Worm (Caenorhabditis elegans): Measurements from ENCODE around the gene K11D12.8.

The K11D12.8 gene

DNA sequence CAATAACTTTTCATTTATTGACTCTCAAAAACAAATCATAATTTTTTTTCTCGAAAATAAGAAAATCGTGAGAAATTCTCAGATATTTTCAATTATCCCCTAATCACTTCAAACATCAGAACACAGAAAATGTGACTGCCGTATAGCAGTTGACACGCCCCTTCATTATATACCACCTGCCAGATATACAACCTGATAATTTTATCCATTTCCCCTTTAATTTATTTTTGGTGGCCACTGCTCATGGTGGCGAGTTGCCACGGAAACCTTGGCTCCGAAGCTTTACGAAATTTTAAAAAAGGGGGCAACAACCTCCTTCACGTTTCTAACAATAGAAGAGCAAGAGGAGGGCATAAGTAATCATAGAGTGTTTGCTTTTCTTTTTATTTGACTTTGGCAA lies 24.1 kb downstream of the K11D12.8 start:
- TF ChIP-seq ceh-14 (tag; optimal IDR thresholded peaks at IDR 0.05), result peak; percentile 46
- TF ChIP-seq unc-42 (tag; optimal IDR thresholded peaks at IDR 0.05), result peak; percentile 29
- no peak for TF ChIP-seq pha-2 (tag; optimal IDR thresholded peaks at IDR 0.05)

DNA sequence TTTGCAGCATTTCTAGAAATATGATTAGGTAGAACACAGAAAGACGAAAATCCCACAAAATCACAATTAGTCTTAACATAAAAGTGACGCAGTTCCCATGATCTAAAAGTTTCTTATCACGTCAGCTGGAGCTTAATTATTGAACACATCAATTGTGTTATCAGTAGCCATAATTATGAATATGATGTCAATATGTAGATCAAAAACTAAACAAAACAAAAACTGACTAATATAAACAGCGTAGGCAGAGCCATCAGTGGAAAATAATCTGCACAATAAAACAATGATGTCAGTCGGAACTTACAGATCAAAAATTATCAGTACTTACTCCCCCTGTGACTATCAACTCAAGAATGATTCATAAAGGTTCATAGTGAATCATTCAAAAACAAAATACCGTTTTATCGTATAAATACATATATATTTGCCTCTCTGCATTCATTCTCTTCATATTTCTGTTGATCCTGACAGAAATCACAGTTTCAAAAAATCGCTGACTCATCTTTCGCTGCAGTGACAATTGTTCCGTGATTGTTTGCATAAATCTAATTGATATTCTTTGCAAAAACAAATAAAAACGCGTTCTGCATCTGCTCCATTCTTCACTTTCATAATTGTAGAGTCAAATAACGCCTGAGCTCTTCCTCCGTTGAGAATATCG lies 28.5 kb downstream of the K11D12.8 start, which contains the start of gene srr-6:
Gene srr-6, plus strand, starts transcription at position 611 of the 661 bp plus-strand sequence.
- peak; percentile 80 for TF ChIP-seq elt-2 (tag; optimal IDR thresholded peaks at IDR 0.05)
- TF ChIP-seq unc-3 (GFP tag; conservative IDR thresholded peaks at IDR 0.05), result no peak
- TF ChIP-seq unc-3 (tag; optimal IDR thresholded peaks at IDR 0.05), result no peak

DNA sequence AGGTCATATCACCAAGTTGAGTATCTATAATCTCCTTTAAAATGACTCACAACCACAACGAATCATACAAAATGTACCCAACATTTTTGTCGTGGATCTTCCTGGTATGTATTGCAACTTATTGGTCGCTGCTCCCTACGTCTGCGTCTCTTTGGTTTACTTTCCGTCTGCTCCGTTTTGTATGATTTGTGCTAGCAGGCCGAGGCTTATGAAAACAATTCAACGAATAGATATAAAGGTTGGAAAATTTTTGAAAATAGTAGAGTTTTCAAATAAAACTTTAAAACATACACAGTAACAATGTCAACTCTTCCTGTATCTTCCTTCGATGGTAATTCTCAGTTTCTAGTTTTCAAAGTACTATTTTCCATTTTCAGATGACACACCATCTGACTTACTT lies 39.4 kb downstream of the K11D12.8 start, which contains the start of gene srr-8:
Gene srr-8, plus strand, starts transcription at position 301 of the 400 bp plus-strand sequence.
- no peak for TF ChIP-seq K09A11.1 (tag; optimal IDR thresholded peaks at IDR 0.05; ENCODE audit: insufficient read depth)
- no peak for TF ChIP-seq pat-9 (tag; optimal IDR thresholded peaks at IDR 0.05)

DNA sequence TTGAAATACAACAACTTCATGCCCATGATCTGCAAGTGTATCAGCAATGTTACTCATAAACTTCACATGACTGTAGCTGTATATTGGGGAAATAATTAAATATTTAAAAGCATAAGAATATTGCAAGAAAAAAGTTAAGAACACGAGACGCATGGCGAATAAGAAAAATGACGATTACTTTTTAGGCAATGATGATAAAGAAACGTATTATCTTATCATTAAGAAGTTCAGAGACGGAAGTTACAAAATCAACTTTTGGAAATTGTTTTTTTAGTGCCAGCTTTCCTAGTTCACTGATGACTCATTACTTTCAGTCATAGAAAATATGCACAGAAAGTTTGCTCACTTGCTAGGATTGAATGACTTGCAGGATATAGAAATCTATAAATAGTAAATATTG lies 40.4 kb downstream of the K11D12.8 start, which contains the start of gene ugt-7:
Gene ugt-7, minus strand, starts transcription at position 161 of the 400 bp plus-strand sequence.
- TF ChIP-seq C08G9.2 (tag; optimal IDR thresholded peaks at IDR 0.05) (no peak), elt-2 (tag; optimal IDR thresholded peaks at IDR 0.05) (peak; percentile 11)

DNA sequence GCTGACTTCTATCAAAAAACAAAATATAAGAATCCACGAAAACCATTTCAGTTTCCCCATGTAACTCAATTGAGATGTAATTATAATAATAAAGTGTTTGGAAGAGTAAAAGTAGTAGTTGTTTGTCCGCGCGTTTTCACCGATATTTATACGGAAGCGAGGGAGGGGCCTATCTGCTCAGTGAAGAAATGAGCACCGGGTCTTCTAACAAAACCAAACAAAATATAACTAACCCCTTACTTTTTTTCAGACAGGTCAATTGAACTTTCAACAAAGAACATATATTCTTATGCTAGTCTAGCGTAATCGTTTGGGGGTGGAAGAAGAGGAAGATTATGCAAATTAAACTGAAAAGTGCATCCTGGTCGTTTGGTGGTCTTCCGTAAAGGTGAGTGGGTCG lies 45.6 kb downstream of the K11D12.8 start, which contains the start of gene ncx-9:
Gene ncx-9, minus strand, starts transcription at position 101 of the 400 bp plus-strand sequence.
- no peak for TF ChIP-seq ref-2 (tag; optimal IDR thresholded peaks at IDR 0.05)
- no peak for TF ChIP-seq ceh-14 (tag; optimal IDR thresholded peaks at IDR 0.05)
- TF ChIP-seq elt-2 (tag; optimal IDR thresholded peaks at IDR 0.05), result no peak
- TF ChIP-seq sdc-2 (tag; optimal IDR thresholded peaks at IDR 0.05), result no peak
- TF ChIP-seq ceh-31 (tag; optimal IDR thresholded peaks at IDR 0.05), result no peak
- TF ChIP-seq ceh-48 (tag; optimal IDR thresholded peaks at IDR 0.05), result no peak
- TF ChIP-seq fkh-10 (GFP tag; optimal IDR thresholded peaks at IDR 0.05), result no peak
- no peak for TF ChIP-seq sox-2 (GFP tag; IDR thresholded peaks at IDR 0.05)
- no peak for TF ChIP-seq pqm-1 (tag; optimal IDR thresholded peaks at IDR 0.05)
- no peak for TF ChIP-seq pax-1 (tag; optimal IDR thresholded peaks at IDR 0.05)
- TF ChIP-seq sox-4 (tag; optimal IDR thresholded peaks at IDR 0.05), result no peak
- no peak for TF ChIP-seq hlh-30 (tag; optimal IDR thresholded peaks at IDR 0.05; ENCODE audit: insufficient read depth)
- TF ChIP-seq nhr-11 (tag; optimal IDR thresholded peaks at IDR 0.05), result no peak
- TF ChIP-seq ztf-16 (tag; optimal IDR thresholded peaks at IDR 0.05), result no peak
- TF ChIP-seq ceh-19 (GFP tag; optimal IDR thresholded peaks at IDR 0.05), result no peak
- no peak for TF ChIP-seq F13H6.1 (tag; optimal IDR thresholded peaks at IDR 0.05)
